Fruit fly (Drosophila melanogaster) whole organism, embryonic: ENCODE results near the gene ovm.

Source experiments
- Atf3 ChIP-seq: fragments of 200-800 bp; sonication (Bioruptor generic); optimal IDR thresholded peaks from 3 replicates; lab custom pipeline; 2016; ENCODE audit warnings: missing biosample characterization, missing genetic modification characterization
- CG10147 ChIP-seq: fragments of 200-800 bp; sonication (Bioruptor generic); optimal IDR thresholded peaks from 2 replicates; lab custom pipeline; 2019; ENCODE audit warnings: missing biosample characterization, mild to moderate bottlenecking, missing genetic modification characterization, moderate library complexity
- CG1024 ChIP-seq: fragments of 200-800 bp; sonication (Bioruptor generic); IDR thresholded peaks from 2 replicates; pipeline ENCODE4 v1.3.6; 2022; ENCODE audit warnings: missing biosample characterization, missing genetic modification characterization
- CG10274 ChIP-seq: fragments of 200-800 bp; sonication (Bioruptor generic); optimal IDR thresholded peaks from 3 replicates; lab custom pipeline; 2017; ENCODE audit warnings: missing biosample characterization, mild to moderate bottlenecking, missing genetic modification characterization
- CG11560 ChIP-seq: fragments of 200-800 bp; sonication (Bioruptor generic); IDR thresholded peaks from 3 replicates; pipeline ENCODE4 v1.3.6; 2022; ENCODE audit warnings: missing biosample characterization, missing genetic modification characterization
- CG11723 ChIP-seq: fragments of 200-800 bp; sonication (Bioruptor generic); optimal IDR thresholded peaks from 2 replicates; lab custom pipeline; 2017; ENCODE audit warnings: missing biosample characterization, mild to moderate bottlenecking, missing genetic modification characterization
- CG12155 ChIP-seq: fragments of 200-800 bp; sonication (Bioruptor generic); optimal IDR thresholded peaks from 3 replicates; lab custom pipeline; 2016; ENCODE audit warnings: missing biosample characterization, missing genetic modification characterization
- CG12219 ChIP-seq: fragments of 200-800 bp; sonication (Bioruptor generic); optimal IDR thresholded peaks from 3 replicates; lab custom pipeline; 2018; ENCODE audit warnings: missing biosample characterization, mild to moderate bottlenecking, missing genetic modification characterization
- CG13624 ChIP-seq: fragments of 200-800 bp; sonication (Bioruptor generic); optimal IDR thresholded peaks from 2 replicates; lab custom pipeline; 2016; ENCODE audit warnings: missing biosample characterization, missing genetic modification characterization
- CG14441 ChIP-seq: fragments of 200-800 bp; sonication (Bioruptor generic); IDR thresholded peaks from 2 replicates; pipeline ENCODE4 v1.3.6; 2022; ENCODE audit warnings: missing biosample characterization, missing genetic modification characterization
- CG1602 ChIP-seq: fragments of 200-800 bp; sonication (Bioruptor generic); optimal IDR thresholded peaks from 3 replicates; lab custom pipeline; 2016; ENCODE audit warnings: missing biosample characterization, missing genetic modification characterization
- CG30020 ChIP-seq: fragments of 200-800 bp; optimal IDR thresholded peaks from 2 replicates; lab custom pipeline; 2019; ENCODE audit warnings: missing biosample characterization, mild to moderate bottlenecking, missing genetic modification characterization, moderate library complexity
- CG31365 ChIP-seq: fragments of 200-800 bp; sonication (Bioruptor generic); optimal IDR thresholded peaks from 2 replicates; lab custom pipeline; 2018; ENCODE audit warnings: missing biosample characterization, mild to moderate bottlenecking, missing genetic modification characterization
- CG31388 ChIP-seq: fragments of 200-800 bp; sonication (Bioruptor generic); optimal IDR thresholded peaks from 2 replicates; lab custom pipeline; 2016; ENCODE audit warnings: missing biosample characterization, missing genetic modification characterization
- CG32772 ChIP-seq: fragments of 200-800 bp; sonication (Bioruptor generic); IDR thresholded peaks from 2 replicates; pipeline ENCODE4 v1.3.6; 2022; ENCODE audit warnings: missing biosample characterization, missing genetic modification characterization
- CG4360 ChIP-seq: fragments of 200-800 bp; sonication (Bioruptor generic); IDR thresholded peaks from 2 replicates; pipeline ENCODE4 v1.3.6; 2022; ENCODE audit warnings: missing biosample characterization, missing genetic modification characterization
- CG4404 ChIP-seq: fragments of 200-800 bp; sonication (Bioruptor generic); IDR thresholded peaks from 2 replicates; pipeline ENCODE4 v1.3.6; 2022; ENCODE audit warnings: missing biosample characterization, missing genetic modification characterization
- CG6654 ChIP-seq: fragments of 200-800 bp; sonication (Bioruptor generic); optimal IDR thresholded peaks from 2 replicates; lab custom pipeline; 2017; ENCODE audit warnings: missing biosample characterization, mild to moderate bottlenecking, missing genetic modification characterization
- CG6683 ChIP-seq: fragments of 200-800 bp; sonication (Bioruptor generic); optimal IDR thresholded peaks from 2 replicates; lab custom pipeline; 2017; ENCODE audit warnings: missing biosample characterization, mild to moderate bottlenecking, missing genetic modification characterization, missing genetic modification reagents
- CG6791 ChIP-seq: fragments of 200-800 bp; sonication (Bioruptor generic); IDR thresholded peaks from 3 replicates; pipeline ENCODE4 v1.3.6; 2022; ENCODE audit warnings: missing biosample characterization, missing genetic modification characterization; ENCODE audit not compliant: partially characterized antibody
- CG6854 ChIP-seq: fragments of 200-800 bp; sonication (Bioruptor generic); optimal IDR thresholded peaks from 3 replicates; lab custom pipeline; 2017; ENCODE audit warnings: missing biosample characterization, mild to moderate bottlenecking, missing genetic modification characterization
- CG7928 ChIP-seq: fragments of 200-800 bp; sonication (Bioruptor generic); optimal IDR thresholded peaks from 2 replicates; lab custom pipeline; 2017; ENCODE audit warnings: missing biosample characterization, mild to moderate bottlenecking, missing genetic modification characterization
- CG8924 ChIP-seq: fragments of 200-800 bp; optimal IDR thresholded peaks from 3 replicates; lab custom pipeline; 2019; ENCODE audit warnings: missing biosample characterization, mild to moderate bottlenecking, missing genetic modification characterization, moderate library complexity
- CoRest ChIP-seq: fragments of 200-800 bp; sonication (Bioruptor generic); optimal IDR thresholded peaks from 3 replicates; lab custom pipeline; 2018; ENCODE audit warnings: missing biosample characterization, mild to moderate bottlenecking, missing genetic modification characterization, moderate library complexity
- CrebB ChIP-seq: fragments of 200-800 bp; sonication (Bioruptor generic); optimal IDR thresholded peaks from 3 replicates; lab custom pipeline; 2018; ENCODE audit warnings: missing biosample characterization, mild to moderate bottlenecking, missing genetic modification characterization
- D ChIP-seq, 2 experiments: fragments of 200-800 bp in 1 of 2; fragments of >200 bp in 1 of 2; sonication (Bioruptor generic) in 1 of 2; optimal IDR thresholded peaks; 2 replicates in 1 of 2; 3 replicates in 1 of 2; lab custom pipeline; 2017; ENCODE audit warnings: mild to moderate bottlenecking in 1 of 2, missing biosample characterization in 1 of 2, missing genetic modification characterization in 1 of 2, missing genetic modification reagents in 1 of 2
- Dll ChIP-seq: fragments of 200-800 bp; sonication (Bioruptor generic); IDR thresholded peaks from 4 replicates; pipeline ENCODE4 v1.3.6; 2022; ENCODE audit warnings: missing biosample characterization, missing genetic modification characterization; ENCODE audit not compliant: partially characterized antibody
- Gug ChIP-seq: fragments of 200-800 bp; sonication (Bioruptor generic); IDR thresholded peaks from 4 replicates; pipeline ENCODE4 v1.3.6; 2022; ENCODE audit warnings: missing biosample characterization, missing genetic modification characterization
- Hr3 ChIP-seq: fragments of 200-800 bp; sonication (Bioruptor generic); optimal IDR thresholded peaks from 3 replicates; lab custom pipeline; 2016; ENCODE audit warnings: missing biosample characterization, missing genetic modification characterization
- Hr39 ChIP-seq: fragments of >200 bp; optimal IDR thresholded peaks from 2 replicates; lab custom pipeline; 2017
- Hr51 ChIP-seq, 2 experiments: fragments of 200-800 bp; sonication (Bioruptor generic); optimal IDR thresholded peaks; 2 replicates in 1 of 2; 3 replicates in 1 of 2; lab custom pipeline; 2016 to 2018; ENCODE audit warnings: missing biosample characterization in 2 of 2, missing genetic modification characterization in 2 of 2, mild to moderate bottlenecking in 1 of 2, moderate library complexity in 1 of 2
- Hsf ChIP-seq: fragments of 200-800 bp; sonication (Bioruptor generic); optimal IDR thresholded peaks from 3 replicates; lab custom pipeline; 2016; ENCODE audit warnings: missing biosample characterization, missing genetic modification characterization
- Lpt ChIP-seq: fragments of >200 bp; optimal IDR thresholded peaks from 2 replicates; lab custom pipeline; 2018; ENCODE audit warnings: missing biosample characterization, missing genetic modification characterization
- Nf-YC ChIP-seq: fragments of 200-800 bp; optimal IDR thresholded peaks from 3 replicates; lab custom pipeline; 2019; ENCODE audit warnings: missing biosample characterization, mild to moderate bottlenecking, missing genetic modification characterization, moderate library complexity
- Rfx ChIP-seq: fragments of 200-800 bp; sonication (Bioruptor generic); IDR thresholded peaks from 2 replicates; pipeline ENCODE4 v1.3.6; 2022; ENCODE audit warnings: missing biosample characterization, missing genetic modification characterization
- Spps ChIP-seq: fragments of 200-800 bp; sonication (Bioruptor generic); optimal IDR thresholded peaks from 2 replicates; lab custom pipeline; 2018; ENCODE audit warnings: missing biosample characterization, mild to moderate bottlenecking, missing genetic modification characterization
- Trl ChIP-seq, 3 experiments: fragments of >200 bp in 2 of 3; fragments of 200-800 bp in 1 of 3; sonication (Bioruptor generic) in 1 of 3; optimal IDR thresholded peaks; 2 replicates in 1 of 3; 3 replicates in 2 of 3; lab custom pipeline; 2016 to 2017; ENCODE audit warnings: missing biosample characterization in 1 of 3, missing genetic modification characterization in 1 of 3
- ato ChIP-seq: fragments of 200-800 bp; sonication (Bioruptor generic); IDR thresholded peaks from 2 replicates; pipeline ENCODE4 v1.3.6; 2022; ENCODE audit warnings: missing biosample characterization, missing genetic modification characterization; ENCODE audit not compliant: partially characterized antibody
- btn ChIP-seq: fragments of 200-800 bp; sonication (Bioruptor generic); optimal IDR thresholded peaks from 2 replicates; lab custom pipeline; 2016; ENCODE audit warnings: missing biosample characterization, missing genetic modification characterization
- cato ChIP-seq: fragments of 200-800 bp; sonication (Bioruptor generic); optimal IDR thresholded peaks from 2 replicates; lab custom pipeline; 2016; ENCODE audit warnings: missing biosample characterization, missing genetic modification characterization, borderline replicate concordance
- ftz-f1 ChIP-seq: fragments of 200-800 bp; sonication (Bioruptor generic); optimal IDR thresholded peaks from 2 replicates; lab custom pipeline; 2016; ENCODE audit warnings: missing biosample characterization, missing genetic modification characterization
- grn ChIP-seq: fragments of 200-800 bp; sonication (Bioruptor generic); optimal IDR thresholded peaks from 3 replicates; lab custom pipeline; 2017; ENCODE audit warnings: missing biosample characterization, missing genetic modification characterization
- jing ChIP-seq: fragments of 200-800 bp; sonication (Bioruptor generic); optimal IDR thresholded peaks from 2 replicates; lab custom pipeline; 2018; ENCODE audit warnings: missing biosample characterization, mild to moderate bottlenecking, missing genetic modification characterization
- odd ChIP-seq: fragments of 200-800 bp; sonication (Bioruptor generic); optimal IDR thresholded peaks from 2 replicates; lab custom pipeline; 2017; ENCODE audit warnings: missing biosample characterization, mild to moderate bottlenecking, missing genetic modification characterization
- phol ChIP-seq: fragments of 200-800 bp; sonication (Bioruptor generic); optimal IDR thresholded peaks from 3 replicates; lab custom pipeline; 2018; ENCODE audit warnings: missing biosample characterization, mild to moderate bottlenecking, missing genetic modification characterization, moderate library complexity
- pnt ChIP-seq: fragments of 200-800 bp; sonication (Bioruptor generic); optimal IDR thresholded peaks from 3 replicates; lab custom pipeline; 2016; ENCODE audit warnings: missing biosample characterization, missing genetic modification characterization
- repo ChIP-seq: fragments of 200-800 bp; sonication (Bioruptor generic); optimal IDR thresholded peaks from 2 replicates; lab custom pipeline; 2016; ENCODE audit warnings: missing biosample characterization, missing genetic modification characterization
- so ChIP-seq: fragments of 200-800 bp; sonication (Bioruptor generic); IDR thresholded peaks from 3 replicates; pipeline ENCODE4 v1.3.6; 2022; ENCODE audit warnings: missing biosample characterization, missing genetic modification characterization
- sob ChIP-seq: fragments of 200-800 bp; sonication (Bioruptor generic); IDR thresholded peaks from 2 replicates; pipeline ENCODE4 v1.3.6; 2022; ENCODE audit warnings: missing biosample characterization, missing genetic modification characterization
- tgo ChIP-seq: fragments of 200-800 bp; sonication (Bioruptor generic); IDR thresholded peaks from 3 replicates; pipeline ENCODE4 v1.3.6; 2022; ENCODE audit warnings: missing biosample characterization, missing genetic modification characterization
- vvl ChIP-seq: fragments of 200-800 bp; sonication (Bioruptor generic); IDR thresholded peaks from 2 replicates; pipeline ENCODE4 v1.3.6; 2022; ENCODE audit warnings: missing biosample characterization, missing genetic modification characterization
- zfh2 ChIP-seq: fragments of 200-800 bp; sonication (Bioruptor generic); optimal IDR thresholded peaks from 2 replicates; lab custom pipeline; 2016; ENCODE audit warnings: missing biosample characterization, missing genetic modification characterization

ovm gene

dm6 chr2L:117750-118149, 23.0 kb downstream of the ovm start (continued):
- no peak for TF ChIP-seq CoRest
- no peak for TF ChIP-seq pnt (GFP tag; lab: Kevin White, UChicago)
- TF ChIP-seq CG31365 (tag; lab: Kevin White, UChicago): no peak
- no peak for TF ChIP-seq Hr39 (lab: Kevin White, UChicago)
- no peak for TF ChIP-seq ftz-f1
- TF ChIP-seq CG11560 (tag; lab: Robert Waterston, UW): no peak
- TF ChIP-seq CG12219 (GFP tag; lab: Kevin White, UChicago): no peak
- TF ChIP-seq Hr51 (GFP tag; optimal IDR thresholded peaks at IDR 0.05; lab: Kevin White, UChicago): no peak
- TF ChIP-seq ato (GFP tag; lab: Robert Waterston, UW): no peak
- TF ChIP-seq CG1024 (GFP tag; lab: Robert Waterston, UW): no peak
- no peak for TF ChIP-seq Trl (optimal IDR thresholded peaks at IDR 0.05; lab: Kevin White, UChicago)
- peak; percentile 14 for TF ChIP-seq Trl (GFP tag; optimal IDR thresholded peaks at IDR 0.05; lab: Kevin White, UChicago)
- no peak for TF ChIP-seq cato (GFP tag; lab: Kevin White, UChicago)
- TF ChIP-seq CG31388 (GFP tag; lab: Kevin White, UChicago): no peak
- TF ChIP-seq odd (GFP tag; lab: Kevin White, UChicago): no peak
- TF ChIP-seq CG7928 (GFP tag; lab: Kevin White, UChicago): no peak
- peak; percentile 18 for TF ChIP-seq btn (GFP tag; lab: Kevin White, UChicago)
- no peak for TF ChIP-seq repo (GFP tag; lab: Kevin White, UChicago)
- peak; percentile 62; the same call in 1 of the 2 replicates for TF ChIP-seq sob (GFP tag; lab: Robert Waterston, UW)
- no peak for TF ChIP-seq CG6654 (GFP tag; lab: Kevin White, UChicago)
- TF ChIP-seq CG12155 (GFP tag; lab: Kevin White, UChicago): no peak
- no peak for TF ChIP-seq Spps
- peak; percentile 49 for TF ChIP-seq CG6683 (GFP tag; lab: Kevin White, UChicago)
- peak; percentile 40; the same call in 1 of the 2 replicates for TF ChIP-seq Rfx (GFP tag; lab: Robert Waterston, UW)
- no peak for TF ChIP-seq jing (GFP tag; lab: Kevin White, UChicago)
- no peak for TF ChIP-seq Nf-YC (tag; lab: Kevin White, UChicago)
- no peak for TF ChIP-seq D (optimal IDR thresholded peaks at IDR 0.05; lab: Kevin White, UChicago)
- no peak for TF ChIP-seq D (GFP tag; optimal IDR thresholded peaks at IDR 0.05; lab: Kevin White, UChicago)
- TF ChIP-seq Atf3 (GFP tag; lab: Kevin White, UChicago): no peak
- TF ChIP-seq CG6791 (GFP tag; lab: Robert Waterston, UW): no peak
- no peak for TF ChIP-seq CG14441 (GFP tag; lab: Robert Waterston, UW)
- no peak for TF ChIP-seq CG1602 (GFP tag; lab: Kevin White, UChicago)
- no peak for TF ChIP-seq grn (GFP tag; lab: Kevin White, UChicago)
- no peak for TF ChIP-seq Hr3 (GFP tag; lab: Kevin White, UChicago)
- TF ChIP-seq CG4404 (GFP tag; lab: Robert Waterston, UW): no peak
- no peak for TF ChIP-seq Hsf (GFP tag; lab: Kevin White, UChicago)
- TF ChIP-seq CG13624 (GFP tag; lab: Kevin White, UChicago): no peak
- no peak for TF ChIP-seq CG32772
- TF ChIP-seq zfh2 (GFP tag; lab: Kevin White, UChicago): no peak
- TF ChIP-seq CG4360 (GFP tag; lab: Robert Waterston, UW): no peak
- TF ChIP-seq CG8924 (tag; lab: Kevin White, UChicago): no peak
- TF ChIP-seq Gug (GFP tag; lab: Robert Waterston, UW): no peak
- no peak for TF ChIP-seq CG6854 (GFP tag; lab: Kevin White, UChicago)
- no peak for TF ChIP-seq Lpt
- TF ChIP-seq phol (tag; lab: Kevin White, UChicago): no peak
- no peak for TF ChIP-seq CG30020 (tag; lab: Kevin White, UChicago)
- peak; percentile 45; the same call in 1 of the 3 replicates for TF ChIP-seq so (GFP tag; lab: Robert Waterston, UW)
- no peak for TF ChIP-seq vvl (GFP tag; lab: Robert Waterston, UW)
- TF ChIP-seq Dll (GFP tag; lab: Robert Waterston, UW): no peak
- no peak for TF ChIP-seq CG10147
- TF ChIP-seq CG11723 (GFP tag; lab: Kevin White, UChicago): no peak
- TF ChIP-seq CrebB (tag; lab: Kevin White, UChicago): peak; percentile 20
- no peak for TF ChIP-seq CG10274
- TF ChIP-seq tgo (GFP tag; lab: Robert Waterston, UW): no peak
